Fruit fly (Drosophila melanogaster) whole organism, pupa: ENCODE data around the gene CG8176.

Experiments used
- CG10348 ChIP-seq: fragments of 200-800 bp; sonication (Bioruptor generic); IDR thresholded peaks from 2 replicates; pipeline ENCODE4 v1.3.6; 2022; ENCODE audit warnings: missing biosample characterization, missing genetic modification characterization
- CG12605 ChIP-seq: fragments of 200-800 bp; sonication (Bioruptor generic); IDR thresholded peaks from 2 replicates; pipeline ENCODE4 v1.3.6; 2022; ENCODE audit warnings: missing biosample characterization, missing genetic modification characterization
- CG14655 ChIP-seq: fragments of 200-800 bp; sonication (Bioruptor generic); optimal IDR thresholded peaks from 3 replicates; lab custom pipeline; 2017; ENCODE audit warnings: mild to moderate bottlenecking, missing biosample characterization, missing genetic modification reagents, missing genetic modification characterization
- CG15710 ChIP-seq: fragments of 200-800 bp; sonication (Bioruptor generic); optimal IDR thresholded peaks from 2 replicates; lab custom pipeline; 2018; ENCODE audit warnings: missing biosample characterization, mild to moderate bottlenecking, missing genetic modification characterization, moderate library complexity
- CG17806 ChIP-seq: fragments of 200-800 bp; sonication (Bioruptor generic); optimal IDR thresholded peaks from 2 replicates; lab custom pipeline; 2018; ENCODE audit warnings: missing biosample characterization, mild to moderate bottlenecking, missing genetic modification characterization, moderate library complexity
- CG34367 ChIP-seq: fragments of 200-800 bp; sonication (Bioruptor generic); optimal IDR thresholded peaks from 2 replicates; lab custom pipeline; 2018; ENCODE audit warnings: missing biosample characterization, mild to moderate bottlenecking, missing genetic modification characterization
- CG4496 ChIP-seq: fragments of 200-800 bp; sonication (Bioruptor generic); IDR thresholded peaks from 3 replicates; pipeline ENCODE4 v1.3.6; 2022; ENCODE audit warnings: missing biosample characterization, missing genetic modification characterization
- CG9948 ChIP-seq: fragments of 200-800 bp; sonication (Bioruptor generic); optimal IDR thresholded peaks from 2 replicates; lab custom pipeline; 2018; ENCODE audit warnings: missing biosample characterization, mild to moderate bottlenecking, missing genetic modification characterization, moderate library complexity
- EcR ChIP-seq: fragments of 200-800 bp; sonication (Bioruptor generic); optimal IDR thresholded peaks from 3 replicates; lab custom pipeline; 2019; ENCODE audit warnings: missing biosample characterization, missing genetic modification characterization, mild to moderate bottlenecking, moderate library complexity, missing genetic modification reagents
- Pif1A ChIP-seq: fragments of 200-800 bp; sonication (Bioruptor generic); optimal IDR thresholded peaks from 3 replicates; lab custom pipeline; 2016; ENCODE audit warnings: missing biosample characterization, missing genetic modification characterization
- Pif1B ChIP-seq: fragments of 200-800 bp; sonication (Bioruptor generic); optimal IDR thresholded peaks from 3 replicates; lab custom pipeline; 2016; ENCODE audit warnings: missing biosample characterization, missing genetic modification characterization
- gl ChIP-seq: fragments of 200-800 bp; sonication (Bioruptor generic); optimal IDR thresholded peaks from 2 replicates; lab custom pipeline; 2018; ENCODE audit warnings: missing biosample characterization, mild to moderate bottlenecking, missing genetic modification characterization
- rn ChIP-seq: fragments of 200-800 bp; sonication (Bioruptor generic); IDR thresholded peaks from 2 replicates; pipeline ENCODE4 v1.3.6; 2022; ENCODE audit warnings: missing biosample characterization, missing genetic modification characterization

dm6 chr3R:9493627-9494626 is 21.9 kb upstream of the CG8176 start, which contains the start of gene CG16779:
- TF ChIP-seq CG9948 (tag; lab: Kevin White, UChicago): peak; percentile 3
- TF ChIP-seq Pif1B (GFP tag; lab: Kevin White, UChicago): no peak
- TF ChIP-seq CG4496 (GFP tag; lab: Robert Waterston, UW): no peak
- peak; percentile 9 for TF ChIP-seq CG34367 (tag; lab: Kevin White, UChicago)
- TF ChIP-seq rn (GFP tag; lab: Robert Waterston, UW): no peak
- no peak for TF ChIP-seq gl (tag; lab: Kevin White, UChicago)
- TF ChIP-seq CG14655: peak; percentile 53
- TF ChIP-seq CG10348 (GFP tag; lab: Robert Waterston, UW): no peak
- TF ChIP-seq EcR: no peak
- TF ChIP-seq CG17806: no peak
- peak; percentile 34 for TF ChIP-seq CG15710 (tag; lab: Kevin White, UChicago)
- TF ChIP-seq Pif1A (GFP tag; lab: Kevin White, UChicago): no peak
- TF ChIP-seq CG12605: no peak
